Fruit fly (Drosophila melanogaster) whole organism, embryonic: ENCODE measurements around the gene rasp.
A peak's percentile ranks its signal among the peaks of the same experiment; 100 is the strongest.

ENCODE experiments used
- Asciz ChIP-seq: fragments of 200-800 bp; sonication (Bioruptor generic); optimal IDR thresholded peaks from 2 replicates; lab custom pipeline; 2017; ENCODE audit warnings: missing biosample characterization, mild to moderate bottlenecking, missing genetic modification characterization, missing genetic modification reagents
- Atf-2 ChIP-seq: fragments of 200-800 bp; sonication (Bioruptor generic); optimal IDR thresholded peaks from 2 replicates; lab custom pipeline; 2016; ENCODE audit warnings: missing biosample characterization, missing genetic modification characterization
- CG10565 ChIP-seq: fragments of 200-800 bp; sonication (Bioruptor generic); optimal IDR thresholded peaks from 3 replicates; lab custom pipeline; 2016; ENCODE audit warnings: missing biosample characterization, mild to moderate bottlenecking, missing genetic modification characterization
- CG10979 ChIP-seq: fragments of 200-800 bp; sonication (Bioruptor generic); optimal IDR thresholded peaks from 2 replicates; lab custom pipeline; 2018; ENCODE audit warnings: missing biosample characterization, mild to moderate bottlenecking, missing genetic modification characterization, moderate library complexity
- CG12769 ChIP-seq: fragments of 200-800 bp; sonication (Bioruptor generic); optimal IDR thresholded peaks from 2 replicates; lab custom pipeline; 2019; ENCODE audit warnings: missing biosample characterization, mild to moderate bottlenecking, missing genetic modification characterization, moderate library complexity
- CG13775 ChIP-seq: fragments of 200-800 bp; sonication (Bioruptor generic); optimal IDR thresholded peaks from 3 replicates; lab custom pipeline; 2017; ENCODE audit warnings: missing biosample characterization, mild to moderate bottlenecking, missing genetic modification characterization
- CG14965 ChIP-seq: fragments of 200-800 bp; sonication (Bioruptor generic); optimal IDR thresholded peaks from 2 replicates; lab custom pipeline; 2016; ENCODE audit warnings: missing biosample characterization, missing genetic modification characterization, borderline replicate concordance
- CG15269 ChIP-seq: fragments of 200-800 bp; sonication (Bioruptor generic); optimal IDR thresholded peaks from 2 replicates; lab custom pipeline; 2018; ENCODE audit warnings: missing biosample characterization, mild to moderate bottlenecking, missing genetic modification characterization, moderate library complexity
- CG1529 ChIP-seq: fragments of 200-800 bp; sonication (Bioruptor generic); optimal IDR thresholded peaks from 3 replicates; lab custom pipeline; 2018; ENCODE audit warnings: missing biosample characterization, missing genetic modification characterization
- CG15601 ChIP-seq: fragments of 200-800 bp; sonication (Bioruptor generic); optimal IDR thresholded peaks from 3 replicates; lab custom pipeline; 2019; ENCODE audit warnings: missing biosample characterization, mild to moderate bottlenecking, missing genetic modification characterization, moderate library complexity
- CG15696 ChIP-seq: fragments of 200-800 bp; sonication (Bioruptor generic); optimal IDR thresholded peaks from 2 replicates; lab custom pipeline; 2019; ENCODE audit warnings: missing biosample characterization, mild to moderate bottlenecking, missing genetic modification characterization, moderate library complexity
- CG1602 ChIP-seq: fragments of 200-800 bp; sonication (Bioruptor generic); optimal IDR thresholded peaks from 3 replicates; lab custom pipeline; 2016; ENCODE audit warnings: missing biosample characterization, missing genetic modification characterization
- CG17912 ChIP-seq: fragments of 200-800 bp; sonication (Bioruptor generic); optimal IDR thresholded peaks from 2 replicates; lab custom pipeline; 2018; ENCODE audit warnings: missing biosample characterization, mild to moderate bottlenecking, missing genetic modification characterization
- CG1832 ChIP-seq: fragments of 200-800 bp; sonication (Bioruptor generic); optimal IDR thresholded peaks from 2 replicates; lab custom pipeline; 2017; ENCODE audit warnings: missing biosample characterization, mild to moderate bottlenecking, missing genetic modification characterization, inconsistent platforms
- CG2889 ChIP-seq: fragments of 200-800 bp; sonication (Bioruptor generic); IDR thresholded peaks from 3 replicates; pipeline ENCODE4 v1.3.6; 2022; ENCODE audit warnings: missing biosample characterization, missing genetic modification characterization
- CG30403 ChIP-seq: fragments of 200-800 bp; sonication (Bioruptor generic); optimal IDR thresholded peaks from 3 replicates; lab custom pipeline; 2016; ENCODE audit warnings: missing biosample characterization, missing genetic modification characterization
- CG3163 ChIP-seq: fragments of 200-800 bp; sonication (Bioruptor generic); optimal IDR thresholded peaks from 3 replicates; lab custom pipeline; 2016; ENCODE audit warnings: missing biosample characterization, missing genetic modification characterization
- CG33213 ChIP-seq: fragments of 200-800 bp; sonication (Bioruptor generic); optimal IDR thresholded peaks from 3 replicates; lab custom pipeline; 2016; ENCODE audit warnings: missing biosample characterization, missing genetic modification characterization
- CG43689 ChIP-seq: fragments of 200-800 bp; sonication (Bioruptor generic); IDR thresholded peaks from 2 replicates; pipeline ENCODE4 v1.3.6; 2022; ENCODE audit warnings: missing biosample characterization, missing genetic modification characterization
- CG6854 ChIP-seq: fragments of 200-800 bp; sonication (Bioruptor generic); optimal IDR thresholded peaks from 3 replicates; lab custom pipeline; 2017; ENCODE audit warnings: missing biosample characterization, mild to moderate bottlenecking, missing genetic modification characterization
- CG7786 ChIP-seq: fragments of 200-800 bp; sonication (Bioruptor generic); optimal IDR thresholded peaks from 2 replicates; lab custom pipeline; 2016; ENCODE audit warnings: missing biosample characterization, missing genetic modification characterization
- CG8388 ChIP-seq: fragments of 200-800 bp; sonication (Bioruptor generic); optimal IDR thresholded peaks from 2 replicates; lab custom pipeline; 2019; ENCODE audit warnings: missing biosample characterization, mild to moderate bottlenecking, missing genetic modification characterization, moderate library complexity
- CG8924 ChIP-seq: fragments of 200-800 bp; optimal IDR thresholded peaks from 3 replicates; lab custom pipeline; 2019; ENCODE audit warnings: missing biosample characterization, mild to moderate bottlenecking, missing genetic modification characterization, moderate library complexity
- Dbx ChIP-seq: fragments of 200-800 bp; sonication (Bioruptor generic); IDR thresholded peaks from 3 replicates; pipeline ENCODE4 v1.3.6; 2022; ENCODE audit warnings: missing biosample characterization, missing genetic modification characterization
- Dfd ChIP-seq, 2 experiments: fragments of >200 bp; optimal IDR thresholded peaks; 2 replicates each; lab custom pipeline; 2017; ENCODE audit warnings: missing biosample characterization in 2 of 2, missing genetic modification characterization in 2 of 2
- E2f2 ChIP-seq: fragments of 200-800 bp; sonication (Bioruptor generic); IDR thresholded peaks from 2 replicates; pipeline ENCODE4 v1.3.6; 2022; ENCODE audit warnings: missing biosample characterization, missing genetic modification characterization
- Hand ChIP-seq: fragments of 200-800 bp; sonication (Bioruptor generic); optimal IDR thresholded peaks from 2 replicates; lab custom pipeline; 2017; ENCODE audit warnings: mild to moderate bottlenecking, missing biosample characterization, missing genetic modification reagents, missing genetic modification characterization
- Hmr ChIP-seq: fragments of 200-800 bp; sonication (Bioruptor generic); optimal IDR thresholded peaks from 3 replicates; lab custom pipeline; 2017; ENCODE audit warnings: mild to moderate bottlenecking, missing biosample characterization, missing genetic modification reagents, missing genetic modification characterization
- Mrtf ChIP-seq: fragments of 200-800 bp; sonication (Bioruptor generic); IDR thresholded peaks from 3 replicates; pipeline ENCODE4 v1.3.6; 2022; ENCODE audit warnings: missing biosample characterization, missing genetic modification characterization
- NC2β ChIP-seq: fragments of 200-800 bp; sonication (Bioruptor generic); optimal IDR thresholded peaks from 2 replicates; lab custom pipeline; 2016; ENCODE audit warnings: missing biosample characterization, missing genetic modification characterization
- Nf-YA ChIP-seq: fragments of 200-800 bp; sonication (Bioruptor generic); IDR thresholded peaks from 2 replicates; pipeline ENCODE4 v1.3.6; 2022; ENCODE audit warnings: missing biosample characterization, missing genetic modification characterization
- Nf-YC ChIP-seq: fragments of 200-800 bp; optimal IDR thresholded peaks from 3 replicates; lab custom pipeline; 2019; ENCODE audit warnings: missing biosample characterization, mild to moderate bottlenecking, missing genetic modification characterization, moderate library complexity
- PHDP ChIP-seq: fragments of 200-800 bp; sonication (Bioruptor generic); optimal IDR thresholded peaks from 3 replicates; lab custom pipeline; 2018; ENCODE audit warnings: missing biosample characterization, mild to moderate bottlenecking, missing genetic modification characterization, moderate library complexity
- Ssrp ChIP-seq: fragments of 200-800 bp; sonication (Bioruptor generic); optimal IDR thresholded peaks from 2 replicates; lab custom pipeline; 2018; ENCODE audit warnings: missing biosample characterization, mild to moderate bottlenecking, missing genetic modification characterization, moderate library complexity
- Xrp1 ChIP-seq: fragments of 200-800 bp; sonication (Bioruptor generic); IDR thresholded peaks from 2 replicates; pipeline ENCODE4 v1.3.6; 2022; ENCODE audit warnings: missing biosample characterization, missing genetic modification characterization
- ab ChIP-seq: fragments of 200-800 bp; sonication (Bioruptor generic); optimal IDR thresholded peaks from 2 replicates; lab custom pipeline; 2016; ENCODE audit warnings: missing biosample characterization, missing genetic modification characterization
- ara ChIP-seq: fragments of 200-800 bp; sonication (Bioruptor generic); IDR thresholded peaks from 2 replicates; pipeline ENCODE4 v1.3.6; 2022; ENCODE audit warnings: missing biosample characterization, missing genetic modification characterization
- ase ChIP-seq: fragments of 200-800 bp; sonication (Bioruptor generic); IDR thresholded peaks from 3 replicates; pipeline ENCODE4 v1.3.6; 2022; ENCODE audit warnings: missing biosample characterization, missing genetic modification characterization
- bbx ChIP-seq: fragments of 200-800 bp; sonication (Bioruptor generic); IDR thresholded peaks from 2 replicates; pipeline ENCODE4 v1.3.6; 2022; ENCODE audit warnings: missing biosample characterization, missing genetic modification characterization; ENCODE audit not compliant: partially characterized antibody
- exex ChIP-seq: fragments of 200-800 bp; sonication (Bioruptor generic); optimal IDR thresholded peaks from 4 replicates; lab custom pipeline; 2018; ENCODE audit warnings: missing biosample characterization, mild to moderate bottlenecking, missing genetic modification characterization, moderate library complexity
- gsb ChIP-seq: fragments of 200-800 bp; sonication (Bioruptor generic); IDR thresholded peaks from 2 replicates; pipeline ENCODE4 v1.3.6; 2022; ENCODE audit warnings: missing biosample characterization, missing genetic modification characterization
- her ChIP-seq: fragments of 200-800 bp; sonication (Bioruptor generic); optimal IDR thresholded peaks from 2 replicates; lab custom pipeline; 2016; ENCODE audit warnings: missing biosample characterization, missing genetic modification characterization
- klu ChIP-seq: fragments of 200-800 bp; sonication (Bioruptor generic); IDR thresholded peaks from 2 replicates; pipeline ENCODE4 v1.3.6; 2022; ENCODE audit warnings: missing biosample characterization, missing genetic modification characterization
- nau ChIP-seq: fragments of 200-800 bp; sonication (Bioruptor generic); optimal IDR thresholded peaks from 3 replicates; lab custom pipeline; 2017; ENCODE audit warnings: missing biosample characterization, mild to moderate bottlenecking, missing genetic modification characterization, missing genetic modification reagents
- otp ChIP-seq: fragments of 200-800 bp; sonication (Bioruptor generic); IDR thresholded peaks from 3 replicates; pipeline ENCODE4, ENCODE4 v1.3.6; 2022; ENCODE audit warnings: missing biosample characterization, missing genetic modification characterization
- repo ChIP-seq: fragments of 200-800 bp; sonication (Bioruptor generic); optimal IDR thresholded peaks from 2 replicates; lab custom pipeline; 2016; ENCODE audit warnings: missing biosample characterization, missing genetic modification characterization
- ro ChIP-seq: fragments of 200-800 bp; sonication (Bioruptor generic); IDR thresholded peaks from 2 replicates; pipeline ENCODE4 v1.3.6; 2022; ENCODE audit warnings: missing biosample characterization, missing genetic modification characterization
- scrt ChIP-seq: fragments of 200-800 bp; sonication (Bioruptor generic); optimal IDR thresholded peaks from 2 replicates; lab custom pipeline; 2018; ENCODE audit warnings: missing biosample characterization, mild to moderate bottlenecking, missing genetic modification characterization, moderate library complexity
- sens ChIP-seq: fragments of 200-800 bp; sonication (Bioruptor generic); peaks from one replicate; lab custom pipeline; 2016; ENCODE audit warnings: missing biosample characterization, missing genetic modification characterization
- sim ChIP-seq: fragments of 200-800 bp; sonication (Bioruptor generic); IDR thresholded peaks from 2 replicates; pipeline ENCODE4 v1.3.6; 2022; ENCODE audit warnings: missing biosample characterization, missing genetic modification characterization
- toy ChIP-seq: fragments of 200-800 bp; sonication (Bioruptor generic); IDR thresholded peaks from 2 replicates; pipeline ENCODE4 v1.3.6; 2022; ENCODE audit warnings: missing biosample characterization, missing genetic modification characterization

The rasp gene

DNA sequence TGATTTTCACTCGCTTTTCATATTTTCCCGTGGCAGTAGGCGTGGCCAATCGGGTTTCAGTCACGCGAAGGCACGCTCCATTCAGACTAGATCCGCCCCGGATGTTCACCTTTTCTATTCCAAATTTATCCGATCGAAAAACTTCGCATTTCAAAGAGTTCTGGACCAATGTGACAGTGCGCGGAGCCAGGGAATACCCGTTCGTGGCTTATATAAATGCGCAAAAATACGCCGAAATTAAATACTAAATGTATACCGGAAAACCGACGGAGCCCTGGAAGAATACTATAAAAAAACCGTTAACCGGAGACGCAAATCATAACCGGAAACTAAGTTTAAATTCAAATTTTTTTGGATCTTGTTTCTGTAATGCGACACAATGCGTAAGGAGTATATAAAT, 34.4 kb upstream of the rasp start, which contains the start of gene promL (continued):
- TF ChIP-seq klu (no peak), ab (no peak), CG15601 (peak; percentile 71), CG10979 (tag; lab: Kevin White, UChicago) (peak; percentile 45), ase (0 out of 3 replicates have a peak, but pooled peaks have one; percentile 35), Atf-2 (GFP tag; lab: Kevin White, UChicago) (peak; percentile 16), CG7786 (GFP tag; lab: Kevin White, UChicago) (peak; percentile 27), CG2889 (GFP tag; lab: Robert Waterston, UW) (no peak), CG1529 (peak; percentile 7), Ssrp (tag; lab: Kevin White, UChicago) (no peak), CG10565 (no peak), toy (GFP tag; lab: Robert Waterston, UW) (no peak), CG14965 (GFP tag; lab: Kevin White, UChicago) (peak; percentile 3), Mrtf (GFP tag; lab: Robert Waterston, UW) (no peak), Nf-YC (tag; lab: Kevin White, UChicago) (peak; percentile 59), scrt (GFP tag; lab: Kevin White, UChicago) (peak; percentile 65), Dbx (GFP tag; lab: Robert Waterston, UW) (peak; percentile 35; the same call in 1 of the 3 replicates), Hmr (GFP tag; lab: Kevin White, UChicago) (peak; percentile 93), Dfd (GFP tag; optimal IDR thresholded peaks at IDR 0.05; lab: Kevin White, UChicago) (no peak), CG3163 (no peak), CG17912 (peak; percentile 85), sim (GFP tag; lab: Robert Waterston, UW) (0 out of 2 replicates have a peak, but pooled peaks have one; percentile 4), CG43689 (GFP tag; lab: Robert Waterston, UW) (no peak), CG12769 (peak; percentile 47), CG6854 (peak; percentile 55), E2f2 (GFP tag; lab: Robert Waterston, UW) (peak; percentile 82), CG13775 (GFP tag; lab: Kevin White, UChicago) (peak; percentile 66), otp (GFP tag; lab: Robert Waterston, UW) (no peak), sens (GFP tag; lab: Kevin White, UChicago) (peak; percentile 75), CG15269 (tag; lab: Kevin White, UChicago) (peak; percentile 51), exex (tag; lab: Kevin White, UChicago) (no peak), NC2β (GFP tag; lab: Kevin White, UChicago) (peak; percentile 83), gsb (GFP tag; lab: Robert Waterston, UW) (no peak), CG15696 (tag; lab: Kevin White, UChicago) (peak; percentile 27), CG30403 (peak; percentile 49), ro (no peak), CG8924 (peak; percentile 63), Xrp1 (peak; percentile 5; the same call in 1 of the 2 replicates), Asciz (GFP tag; lab: Kevin White, UChicago) (peak; percentile 50), CG33213 (GFP tag; lab: Kevin White, UChicago) (peak; percentile 85), CG8388 (peak; percentile 34), repo (GFP tag; lab: Kevin White, UChicago) (peak; percentile 48), nau (GFP tag; lab: Kevin White, UChicago) (peak; percentile 69), CG1832 (GFP tag; lab: Kevin White, UChicago) (no peak), Nf-YA (GFP tag; lab: Robert Waterston, UW) (no peak), ara (GFP tag; lab: Robert Waterston, UW) (0 out of 2 replicates have a peak, but pooled peaks have one; percentile 12), Hand (peak; percentile 18), bbx (GFP tag; lab: Robert Waterston, UW) (peak; percentile 72), her (GFP tag; lab: Kevin White, UChicago) (no peak), PHDP (peak; percentile 55), CG1602 (GFP tag; lab: Kevin White, UChicago) (no peak)
